Worm (Caenorhabditis elegans) whole organism, L4 larva: ENCODE measurements around the gene F01G4.6.

Source experiments
- F37D6.2 ChIP-seq: sonication (generic microtip); optimal IDR thresholded peaks from 2 replicates; lab custom pipeline; 2016; ENCODE audit warnings: mild to moderate bottlenecking, missing genetic modification characterization, missing compliant biosample characterization
- ceh-28 ChIP-seq: fragments of 150-350 bp; optimal IDR thresholded peaks from 2 replicates; lab custom pipeline; 2014; ENCODE audit warnings: missing biosample characterization, missing genetic modification reagents, missing genetic modification characterization
- ceh-44 ChIP-seq: fragments of 200-800 bp; sonication (Bioruptor generic); IDR thresholded peaks from 2 replicates; pipeline ENCODE4 v1.3.6; 2022; ENCODE audit warnings: missing genetic modification reagents, missing genetic modification characterization, missing compliant biosample characterization
- daf-12 ChIP-seq: fragments of 150-350 bp; optimal IDR thresholded peaks from 2 replicates; lab custom pipeline; 2014; ENCODE audit warnings: missing biosample characterization, missing genetic modification reagents, missing genetic modification characterization
- daf-16 ChIP-seq, 3 experiments: sonication (generic microtip); optimal IDR thresholded peaks; 2 replicates each; lab custom pipeline; 2016 to 2017; ENCODE audit warnings: missing genetic modification characterization in 3 of 3, missing genetic modification reagents in 3 of 3, mild to moderate bottlenecking in 2 of 3, missing compliant biosample characterization in 2 of 3, missing biosample characterization in 1 of 3, moderate library complexity in 1 of 3
- dmd-8 ChIP-seq: fragments of 200-800 bp; sonication (Bioruptor generic); IDR thresholded peaks from 2 replicates; pipeline ENCODE4 v1.3.6; 2022; ENCODE audit warnings: missing genetic modification characterization, missing compliant biosample characterization
- jun-1 ChIP-seq: fragments of 150-350 bp; optimal IDR thresholded peaks from 2 replicates; lab custom pipeline; 2014; ENCODE audit warnings: missing biosample characterization, missing genetic modification reagents, missing genetic modification characterization
- lin-13 ChIP-seq: fragments of 150-350 bp; optimal IDR thresholded peaks from 2 replicates; lab custom pipeline; 2014; ENCODE audit warnings: missing biosample characterization, missing genetic modification reagents, missing genetic modification characterization
- nhr-28 ChIP-seq: fragments of 150-350 bp; optimal IDR thresholded peaks from 2 replicates; lab custom pipeline; 2014; ENCODE audit warnings: missing biosample characterization, missing genetic modification characterization
- ztf-11 ChIP-seq: fragments of 150-350 bp; optimal IDR thresholded peaks from 2 replicates; lab custom pipeline; 2014; ENCODE audit warnings: missing biosample characterization, missing genetic modification characterization

- TF ChIP-seq daf-16 (GFP tag; optimal IDR thresholded peaks at IDR 0.05; lab: Kevin White, UChicago) (no peak), daf-16 (tag; optimal IDR thresholded peaks at IDR 0.05; lab: Kevin White, UChicago) (no peak), ceh-44 (GFP tag; lab: Robert Waterston, UW) (no peak), jun-1 (no peak), F37D6.2 (tag; lab: Kevin White, UChicago) (no peak), daf-12 (tag; lab: Kevin White, UChicago) (no peak), ztf-11 (tag; lab: Kevin White, UChicago) (no peak), dmd-8 (GFP tag; lab: Robert Waterston, UW) (no peak), ceh-28 (no peak), nhr-28 (no peak), lin-13 (no peak)
Observed at ce11 chrIV:11112641-11113040, 36.7 kb downstream of the F01G4.6 start, which contains the start of gene clc-9.
